Worm (Caenorhabditis elegans): ENCODE data around the gene F07C3.16.

ce11 chrV:9270442-9270841 lies 13.1 kb upstream of the F07C3.16 start:
- no peak for TF ChIP-seq lin-35 (GFP tag; optimal IDR thresholded peaks at IDR 0.05)
- no peak for TF ChIP-seq dpl-1 (GFP tag; optimal IDR thresholded peaks at IDR 0.05)
- TF ChIP-seq C17E4.6 (GFP tag; IDR thresholded peaks at IDR 0.05): no peak
- TF ChIP-seq ztf-6 (GFP tag; IDR thresholded peaks at IDR 0.05): no peak
